Worm (Caenorhabditis elegans): ENCODE results near the gene T13H5.8.

T13H5.8 gene

ce11 chrII:8481033-8481708 is 37.1 kb upstream of the T13H5.8 start (continued):
- no peak for TF ChIP-seq duxl-1 (tag; optimal IDR thresholded peaks at IDR 0.05; ENCODE audit: poor library complexity)
- TF ChIP-seq D1046.2 (GFP tag; IDR thresholded peaks at IDR 0.05): no peak
- no peak for TF ChIP-seq ceh-62 (tag; optimal IDR thresholded peaks at IDR 0.05)
- no peak for TF ChIP-seq ces-1 (GFP tag; optimal IDR thresholded peaks at IDR 0.05)
- no peak for TF ChIP-seq lin-15B (tag; optimal IDR thresholded peaks at IDR 0.05)
- no peak for TF ChIP-seq nhr-76 (tag; optimal IDR thresholded peaks at IDR 0.05)
- no peak for TF ChIP-seq dpl-1 (GFP tag; optimal IDR thresholded peaks at IDR 0.05)
- TF ChIP-seq ceh-20 (GFP tag; IDR thresholded peaks at IDR 0.05): no peak
- TF ChIP-seq hif-1 (tag; optimal IDR thresholded peaks at IDR 0.05): peak in 1 of 2 experiments; percentile 75
- no peak for TF ChIP-seq lin-29 (GFP tag; IDR thresholded peaks at IDR 0.05)
- TF ChIP-seq attf-4 (tag; optimal IDR thresholded peaks at IDR 0.05): no peak
- no peak for TF ChIP-seq spr-1 (tag; optimal IDR thresholded peaks at IDR 0.05)

- no peak for TF ChIP-seq nhr-25 (tag; optimal IDR thresholded peaks at IDR 0.05; ENCODE audit: borderline replicate concordance, insufficient read depth)
- TF ChIP-seq daf-8 (GFP tag; IDR thresholded peaks at IDR 0.05): no peak
- no peak for TF ChIP-seq nhr-77 (tag; optimal IDR thresholded peaks at IDR 0.05)
- TF ChIP-seq snpc-4 (tag; optimal IDR thresholded peaks at IDR 0.05): no peak
- no peak for TF ChIP-seq hlh-11 (tag; optimal IDR thresholded peaks at IDR 0.05)
- TF ChIP-seq nhr-41 (GFP tag; IDR thresholded peaks at IDR 0.05): no peak
- no peak for TF ChIP-seq lsy-2 (tag; optimal IDR thresholded peaks at IDR 0.05)
- TF ChIP-seq hlh-30 (tag; optimal IDR thresholded peaks at IDR 0.05; ENCODE audit: insufficient read depth): no peak
- TF ChIP-seq hif-1 (tag; optimal IDR thresholded peaks at IDR 0.05): no peak
- TF ChIP-seq ama-1 (optimal IDR thresholded peaks at IDR 0.05): peak; percentile 14
- TF ChIP-seq nhr-11 (tag; optimal IDR thresholded peaks at IDR 0.05): no peak
- no peak for TF ChIP-seq Y48G9A.11 (GFP tag; IDR thresholded peaks at IDR 0.05)
- no peak for TF ChIP-seq set-16 (GFP tag; IDR thresholded peaks at IDR 0.05)
- no peak for TF ChIP-seq ces-1 (GFP tag; optimal IDR thresholded peaks at IDR 0.05)
- TF ChIP-seq dpl-1 (GFP tag; optimal IDR thresholded peaks at IDR 0.05): no peak
- no peak for TF ChIP-seq dmd-9 (GFP tag; IDR thresholded peaks at IDR 0.05)
- TF ChIP-seq madf-9 (GFP tag; conservative IDR thresholded peaks at IDR 0.05): no peak
- no peak for TF ChIP-seq mes-2 (tag; optimal IDR thresholded peaks at IDR 0.05; ENCODE audit: poor library complexity, severe bottlenecking)
- no peak for TF ChIP-seq madf-5 (GFP tag; IDR thresholded peaks at IDR 0.05)
- no peak for TF ChIP-seq mdt-29 (GFP tag; IDR thresholded peaks at IDR 0.05)
- TF ChIP-seq lin-29 (GFP tag; IDR thresholded peaks at IDR 0.05): no peak
- TF ChIP-seq zfp-3 (GFP tag; conservative IDR thresholded peaks at IDR 0.05): peak; percentile 57
- no peak for TF ChIP-seq R02D3.7 (tag; optimal IDR thresholded peaks at IDR 0.05)
- no peak for TF ChIP-seq nhr-28 (tag; optimal IDR thresholded peaks at IDR 0.05)
- TF ChIP-seq ceh-62 (tag; optimal IDR thresholded peaks at IDR 0.05): no peak
- TF ChIP-seq pha-4 (GFP tag; IDR thresholded peaks at IDR 0.05): peak; percentile 23; the same call in 1 of the 2 replicates
- TF ChIP-seq pha-4 (tag; optimal IDR thresholded peaks at IDR 0.05): no peak
- peak in 1 of 2 experiments; percentile 34 for TF ChIP-seq unc-62 (GFP tag; optimal IDR thresholded peaks at IDR 0.05 in 1 of 2)
- TF ChIP-seq unc-62 (tag; optimal IDR thresholded peaks at IDR 0.05): no peak
- no peak for TF ChIP-seq F26F4.8 (GFP tag; conservative IDR thresholded peaks at IDR 0.05)
- TF ChIP-seq vab-7 (GFP tag; IDR thresholded peaks at IDR 0.05): peak; percentile 3; the same call in 1 of the 2 replicates
Observed at ce11 chrII:8481731-8482253, 36.5 kb upstream of the T13H5.8 start, which contains the start of gene M05D6.5. Gene M05D6.5, minus strand, starts transcription at chrII:8482203.
